Worm (Caenorhabditis elegans): ENCODE data around the gene ets-5.

Gene ets-5

ce11 chrX:5027923-5028592 is 56.3 kb downstream of the ets-5 start:
- TF ChIP-seq med-1 (GFP tag; optimal IDR thresholded peaks at IDR 0.05; ENCODE audit: insufficient read depth) (no peak), T22C8.4 (GFP tag; IDR thresholded peaks at IDR 0.05) (no peak), ref-1 (GFP tag; conservative IDR thresholded peaks at IDR 0.05) (no peak), flt-1 (GFP tag; IDR thresholded peaks at IDR 0.05) (no peak)

All from whole organism, midembryonic.